Fruit fly (Drosophila melanogaster): Measurements from ENCODE around the gene Nepl19.
A peak's percentile ranks its signal among the peaks of the same experiment; 100 is the strongest.

Gene Nepl19

DNA sequence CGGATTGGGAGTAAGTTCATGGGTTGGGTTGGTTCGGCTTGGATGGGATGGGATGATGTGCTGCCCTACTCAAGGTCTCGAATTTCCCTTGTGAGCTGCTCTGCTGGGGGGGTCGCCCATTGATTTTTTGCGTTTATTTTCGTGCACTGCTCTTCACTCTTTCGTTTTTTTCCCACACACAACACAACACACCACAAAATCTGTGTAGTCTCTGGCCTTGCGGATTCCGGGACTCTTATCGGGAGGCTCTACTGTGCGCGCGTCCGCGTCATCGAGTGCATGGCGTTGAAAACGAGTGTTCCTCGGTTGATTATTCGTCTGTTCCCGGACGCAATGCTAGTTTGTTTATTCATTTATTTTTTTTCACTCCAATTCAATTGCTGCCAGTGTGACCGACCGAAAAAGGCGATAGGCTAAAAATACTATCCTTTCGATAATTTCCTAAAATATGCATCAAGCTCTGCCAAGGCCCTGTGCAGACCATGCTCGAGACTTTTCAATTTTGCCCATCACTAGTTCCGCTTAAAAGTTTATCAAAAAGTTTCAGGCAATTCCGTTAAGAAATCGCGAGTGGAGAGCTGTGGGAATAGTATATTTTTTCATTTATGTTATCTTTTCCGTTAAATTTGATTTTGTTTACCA, 48.2 kb downstream of the Nepl19 start, which contains the start of gene WASp (continued):
- peak; percentile 30 for TF ChIP-seq CG32264 (GFP tag; optimal IDR thresholded peaks at IDR 0.05)
- no peak for TF ChIP-seq GATAd (GFP tag; optimal IDR thresholded peaks at IDR 0.05)
- TF ChIP-seq dmrt93B (GFP tag; optimal IDR thresholded peaks at IDR 0.05), result peak; percentile 62
- peak; percentile 5 for TF ChIP-seq psq (GFP tag; optimal IDR thresholded peaks at IDR 0.05)
- no peak for TF ChIP-seq brk (GFP tag; optimal IDR thresholded peaks at IDR 0.05)
- TF ChIP-seq rgr (GFP tag; optimal IDR thresholded peaks at IDR 0.05), result no peak
- TF ChIP-seq dl (GFP tag; optimal IDR thresholded peaks at IDR 0.05; ENCODE audit: insufficient read depth in 1 of 2, partially characterized antibody in 2 of 2), result no peak
- no peak for TF ChIP-seq CrebA (GFP tag; optimal IDR thresholded peaks at IDR 0.05; ENCODE audit: borderline replicate concordance)

DNA sequence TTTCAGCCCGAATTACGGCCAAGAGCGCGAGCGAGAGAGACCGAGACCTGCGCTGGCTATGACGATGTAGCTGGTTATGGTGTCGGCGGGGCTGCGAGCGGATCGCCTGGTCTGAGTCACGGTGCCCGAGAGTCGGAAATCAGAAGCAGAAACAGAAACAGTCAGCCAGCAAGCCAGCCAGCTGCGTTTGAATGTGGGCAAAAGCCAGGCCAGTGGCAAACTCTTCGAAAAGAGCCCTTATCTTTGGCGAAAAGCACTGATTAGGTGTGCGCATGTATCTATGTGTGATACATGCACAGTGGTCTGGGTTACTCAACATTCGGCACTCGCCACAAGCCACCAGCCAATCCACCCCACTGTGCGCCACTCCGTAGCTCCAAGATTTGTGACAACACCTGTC, 48.8 kb downstream of the Nepl19 start:
- TF ChIP-seq foxo (GFP tag; optimal IDR thresholded peaks at IDR 0.05), result peak in 1 of 2 experiments; percentile 21
- no peak for TF ChIP-seq psq (GFP tag; optimal IDR thresholded peaks at IDR 0.05)
- TF ChIP-seq rgr (GFP tag; optimal IDR thresholded peaks at IDR 0.05), result no peak
- TF ChIP-seq h (GFP tag; optimal IDR thresholded peaks at IDR 0.05), result peak; percentile 52

DNA sequence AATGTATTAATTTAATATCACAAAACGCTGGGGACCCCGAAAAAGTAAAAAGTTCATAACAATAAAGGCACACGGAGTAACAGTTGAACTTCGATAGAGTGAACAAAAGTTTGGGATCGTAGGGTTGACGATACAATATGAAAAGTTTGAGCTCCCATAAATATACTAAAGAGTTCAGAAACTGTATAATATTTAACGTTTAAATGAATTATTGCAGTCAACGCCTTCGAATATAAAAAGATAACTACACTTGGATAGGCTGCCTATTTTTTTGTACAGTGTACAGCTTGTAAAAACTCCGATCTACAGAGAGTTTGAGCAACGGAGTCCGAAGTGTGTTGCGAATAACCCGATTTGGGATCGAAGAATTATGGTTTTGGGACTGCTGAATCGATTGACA, 49.2 kb downstream of the Nepl19 start:
- TF ChIP-seq woc (GFP tag; optimal IDR thresholded peaks at IDR 0.05), result no peak
- peak; percentile 7 for TF ChIP-seq psq (GFP tag; optimal IDR thresholded peaks at IDR 0.05)
- TF ChIP-seq fru (GFP tag; optimal IDR thresholded peaks at IDR 0.05), result peak; percentile 49
- TF ChIP-seq OdsH (GFP tag; optimal IDR thresholded peaks at IDR 0.05), result peak; percentile 16
- no peak for TF ChIP-seq Rel (GFP tag; optimal IDR thresholded peaks at IDR 0.05)
- peak; percentile 64 for TF ChIP-seq Rel (tag; optimal IDR thresholded peaks at IDR 0.05)
- peak; percentile 2 for TF ChIP-seq rgr (GFP tag; optimal IDR thresholded peaks at IDR 0.05)
- TF ChIP-seq HLH106 (tag; optimal IDR thresholded peaks at IDR 0.05), result peak; percentile 60
- no peak for TF ChIP-seq CG9705 (GFP tag; optimal IDR thresholded peaks at IDR 0.05)
- no peak for TF ChIP-seq tai (GFP tag; optimal IDR thresholded peaks at IDR 0.05)
- peak; percentile 44 for TF ChIP-seq br (GFP tag; optimal IDR thresholded peaks at IDR 0.05)
- TF ChIP-seq ey (GFP tag; optimal IDR thresholded peaks at IDR 0.05), result peak; percentile 45

- TF ChIP-seq woc (GFP tag; optimal IDR thresholded peaks at IDR 0.05), result no peak
- TF ChIP-seq h (GFP tag; optimal IDR thresholded peaks at IDR 0.05), result no peak
- no peak for TF ChIP-seq Myc (optimal IDR thresholded peaks at IDR 0.05)
- no peak for TF ChIP-seq Hr78 (GFP tag; optimal IDR thresholded peaks at IDR 0.05)
- no peak for TF ChIP-seq Vsx2 (GFP tag; optimal IDR thresholded peaks at IDR 0.05; ENCODE audit: partially characterized antibody)
- TF ChIP-seq dsf (GFP tag; optimal IDR thresholded peaks at IDR 0.05; ENCODE audit: borderline replicate concordance), result no peak
- TF ChIP-seq lola (GFP tag; optimal IDR thresholded peaks at IDR 0.05), result no peak
- no peak for TF ChIP-seq Hnf4 (GFP tag; optimal IDR thresholded peaks at IDR 0.05)
- no peak for TF ChIP-seq tai (GFP tag; optimal IDR thresholded peaks at IDR 0.05)
- TF ChIP-seq rgr (GFP tag; optimal IDR thresholded peaks at IDR 0.05), result no peak
- TF ChIP-seq Hr83 (GFP tag; optimal IDR thresholded peaks at IDR 0.05; ENCODE audit: poor library complexity, severe bottlenecking), result no peak
- no peak for TF ChIP-seq Sp1 (GFP tag; optimal IDR thresholded peaks at IDR 0.05)
- TF ChIP-seq dmrt93B (GFP tag; optimal IDR thresholded peaks at IDR 0.05), result no peak
- no peak for TF ChIP-seq Abd-B (GFP tag; optimal IDR thresholded peaks at IDR 0.05)
- TF ChIP-seq Rel (GFP tag; optimal IDR thresholded peaks at IDR 0.05), result no peak
- no peak for TF ChIP-seq Rel (tag; optimal IDR thresholded peaks at IDR 0.05)
- no peak for TF ChIP-seq br (GFP tag; optimal IDR thresholded peaks at IDR 0.05)
These were observed 50.5 kb downstream of the Nepl19 start for dm6 chr3R:28829328-28829916.

Data from whole organism, wandering third instar larva.